Fruit fly (Drosophila melanogaster) whole organism, pupa: ENCODE measurements around the gene poe.

ENCODE experiments used
- Snoo ChIP-seq: fragments of 200-800 bp; sonication (Bioruptor generic); optimal IDR thresholded peaks from 3 replicates; lab custom pipeline; 2017; ENCODE audit warnings: missing biosample characterization, mild to moderate bottlenecking, missing genetic modification characterization, inconsistent platforms
- gl ChIP-seq: fragments of 200-800 bp; sonication (Bioruptor generic); optimal IDR thresholded peaks from 2 replicates; lab custom pipeline; 2018; ENCODE audit warnings: missing biosample characterization, mild to moderate bottlenecking, missing genetic modification characterization

- TF ChIP-seq gl (peak; percentile 8), Snoo (no peak)
Observed at dm6 chr2L:8034734-8035133, 36.7 kb downstream of the poe start.
